Worm (Caenorhabditis elegans) whole organism, L1 larva: ENCODE measurements around the gene cyn-12.

ENCODE experiments used
- C16A3.4 ChIP-seq: fragments of 150-350 bp; optimal IDR thresholded peaks from 2 replicates; lab custom pipeline; 2014; ENCODE audit warnings: missing biosample characterization, missing genetic modification characterization
- C34B4.2 ChIP-seq: sonication (generic microtip); optimal IDR thresholded peaks from 2 replicates; lab custom pipeline; 2017; ENCODE audit warnings: mild to moderate bottlenecking, missing genetic modification characterization, missing compliant biosample characterization
- Y116A8C.19 ChIP-seq: sonication (generic microtip); optimal IDR thresholded peaks from 2 replicates; lab custom pipeline; 2016; ENCODE audit warnings: missing compliant biosample characterization, missing genetic modification characterization, borderline replicate concordance
- alr-1 ChIP-seq: fragments of 200-800 bp; sonication (Bioruptor generic); optimal IDR thresholded peaks from 2 replicates; lab custom pipeline; 2018; ENCODE audit warnings: borderline replicate concordance, mild to moderate bottlenecking, missing genetic modification characterization, missing compliant biosample characterization
- blmp-1 ChIP-seq: fragments of 150-350 bp; optimal IDR thresholded peaks from 2 replicates; lab custom pipeline; 2014; ENCODE audit warnings: missing biosample characterization, missing genetic modification characterization
- ceh-8 ChIP-seq: fragments of 200-800 bp; sonication (Bioruptor generic); optimal IDR thresholded peaks from 2 replicates; lab custom pipeline; 2018; ENCODE audit warnings: mild to moderate bottlenecking, missing genetic modification characterization, moderate library complexity, missing compliant biosample characterization
- ceh-82 ChIP-seq, 3 experiments: fragments of 150-350 bp in 1 of 3; sonication (generic microtip) in 2 of 3; optimal IDR thresholded peaks; 2 replicates each; lab custom pipeline; 2014 to 2017; ENCODE audit warnings: missing biosample characterization in 3 of 3, missing genetic modification characterization in 3 of 3
- ceh-88 ChIP-seq: fragments of 200-800 bp; sonication (Bioruptor generic); IDR thresholded peaks from 2 replicates; pipeline ENCODE4 v1.3.6; 2022; ENCODE audit warnings: missing genetic modification characterization, missing compliant biosample characterization
- ceh-90 ChIP-seq: sonication (generic microtip); optimal IDR thresholded peaks from 2 replicates; lab custom pipeline; 2016; ENCODE audit warnings: missing genetic modification characterization, missing compliant biosample characterization
- ces-1 ChIP-seq: fragments of 150-350 bp; optimal IDR thresholded peaks from 2 replicates; lab custom pipeline; 2014; ENCODE audit warnings: missing biosample characterization, missing genetic modification reagents, missing genetic modification characterization
- dpl-1 ChIP-seq, 3 experiments: fragments of 150-350 bp in 2 of 3; sonication (generic microtip) in 1 of 3; optimal IDR thresholded peaks; 2 replicates each; lab custom pipeline; 2014 to 2017; ENCODE audit warnings: missing biosample characterization in 3 of 3, missing genetic modification characterization in 3 of 3, missing genetic modification reagents in 3 of 3
- efl-1 ChIP-seq, 4 experiments: fragments of 150-350 bp; optimal IDR thresholded peaks in 3 of 4; peaks in 1 of 4; 1 replicate in 1 of 4; 2 replicates in 3 of 4; lab custom pipeline; 2014; ENCODE audit warnings: missing biosample characterization in 2 of 4, missing genetic modification characterization in 2 of 4, missing genetic modification reagents in 2 of 4
- egl-27 ChIP-seq, 2 experiments: fragments of 150-350 bp in 1 of 2; sonication (generic microtip); optimal IDR thresholded peaks; 3 replicates each; lab custom pipeline; 2017 to 2018; ENCODE audit warnings: missing biosample characterization in 2 of 2, missing genetic modification characterization in 2 of 2, missing genetic modification reagents in 2 of 2
- elt-2 ChIP-seq: sonication (generic microtip); optimal IDR thresholded peaks from 2 replicates; lab custom pipeline; 2016; ENCODE audit warnings: missing genetic modification characterization, mild to moderate bottlenecking, inconsistent platforms, missing compliant biosample characterization, missing genetic modification reagents
- fkh-10 ChIP-seq: sonication (generic microtip); optimal IDR thresholded peaks from 2 replicates; lab custom pipeline; 2017; ENCODE audit warnings: missing biosample characterization, missing genetic modification reagents, missing genetic modification characterization
- fkh-8 ChIP-seq: sonication (generic microtip); optimal IDR thresholded peaks from 2 replicates; lab custom pipeline; 2016; ENCODE audit warnings: mild to moderate bottlenecking, missing genetic modification characterization, missing compliant biosample characterization
- fos-1 ChIP-seq: fragments of 150-350 bp; optimal IDR thresholded peaks from 2 replicates; lab custom pipeline; 2014; ENCODE audit warnings: missing biosample characterization, missing genetic modification characterization
- hlh-17 ChIP-seq: fragments of 200-800 bp; sonication (Bioruptor generic); optimal IDR thresholded peaks from 2 replicates; lab custom pipeline; 2018; ENCODE audit warnings: missing genetic modification characterization, mild to moderate bottlenecking, missing compliant biosample characterization, moderate library complexity, borderline replicate concordance
- hlh-4 ChIP-seq: sonication (generic microtip); optimal IDR thresholded peaks from 2 replicates; lab custom pipeline; 2016; ENCODE audit warnings: mild to moderate bottlenecking, missing genetic modification characterization, missing compliant biosample characterization
- irx-1 ChIP-seq: sonication (generic microtip); optimal IDR thresholded peaks from 2 replicates; lab custom pipeline; 2016; ENCODE audit warnings: missing genetic modification characterization, missing compliant biosample characterization
- isw-1 ChIP-seq: fragments of 200-800 bp; sonication (Bioruptor generic); IDR thresholded peaks from 2 replicates; pipeline ENCODE4 v1.3.6; 2022; ENCODE audit warnings: missing genetic modification characterization, missing compliant biosample characterization
- jun-1 ChIP-seq: fragments of 150-350 bp; optimal IDR thresholded peaks from 2 replicates; lab custom pipeline; 2014; ENCODE audit warnings: missing biosample characterization, missing genetic modification reagents, missing genetic modification characterization
- lin-13 ChIP-seq: fragments of 150-350 bp; optimal IDR thresholded peaks from 2 replicates; lab custom pipeline; 2014; ENCODE audit warnings: missing biosample characterization, missing genetic modification reagents, missing genetic modification characterization
- lin-15B ChIP-seq: fragments of 150-350 bp; sonication (generic microtip); optimal IDR thresholded peaks from 3 replicates; lab custom pipeline; 2014; ENCODE audit warnings: missing biosample characterization, missing genetic modification characterization
- lin-35 ChIP-seq, 2 experiments: fragments of 150-350 bp; optimal IDR thresholded peaks; 2 replicates each; lab custom pipeline; 2014; ENCODE audit warnings: missing biosample characterization in 2 of 2, missing genetic modification characterization in 2 of 2, missing genetic modification reagents in 2 of 2
- lin-39 ChIP-seq: fragments of 150-350 bp; optimal IDR thresholded peaks from 2 replicates; lab custom pipeline; 2014; ENCODE audit warnings: missing biosample characterization, missing genetic modification reagents, missing genetic modification characterization
- lir-3 ChIP-seq: sonication (generic microtip); optimal IDR thresholded peaks from 2 replicates; lab custom pipeline; 2016; ENCODE audit warnings: mild to moderate bottlenecking, missing genetic modification characterization, moderate library complexity, missing compliant biosample characterization; ENCODE audit not compliant: poor library complexity
- lsy-2 ChIP-seq, 2 experiments: fragments of 150-350 bp; optimal IDR thresholded peaks; 2 replicates each; lab custom pipeline; 2014; ENCODE audit warnings: missing biosample characterization in 2 of 2, missing genetic modification characterization in 2 of 2
- mab-9 ChIP-seq: fragments of 200-800 bp; sonication (Bioruptor generic); IDR thresholded peaks from 2 replicates; pipeline ENCODE4 v1.3.6; 2022; ENCODE audit warnings: missing genetic modification reagents, missing genetic modification characterization, missing compliant biosample characterization
- mdl-1 ChIP-seq, 2 experiments: fragments of 150-350 bp; optimal IDR thresholded peaks; 2 replicates each; lab custom pipeline; 2014 to 2017; ENCODE audit warnings: missing biosample characterization in 2 of 2, missing genetic modification characterization in 2 of 2, inconsistent platforms in 1 of 2
- mep-1 ChIP-seq: fragments of 150-350 bp; optimal IDR thresholded peaks from 2 replicates; lab custom pipeline; 2014; ENCODE audit warnings: missing biosample characterization, missing genetic modification characterization
- nhr-11 ChIP-seq: fragments of 150-350 bp; optimal IDR thresholded peaks from 2 replicates; lab custom pipeline; 2014; ENCODE audit warnings: missing biosample characterization, missing genetic modification characterization
- nhr-12 ChIP-seq: sonication (generic microtip); optimal IDR thresholded peaks from 2 replicates; lab custom pipeline; 2017; ENCODE audit warnings: missing biosample characterization, missing genetic modification characterization
- nhr-19 ChIP-seq: fragments of 200-800 bp; sonication (Bioruptor generic); conservative IDR thresholded peaks from 2 replicates; pipeline ENCODE4 v1.3.6; 2022; ENCODE audit warnings: missing genetic modification characterization, missing compliant biosample characterization
- nhr-20 ChIP-seq: sonication (generic microtip); optimal IDR thresholded peaks from 2 replicates; lab custom pipeline; 2016; ENCODE audit warnings: mild to moderate bottlenecking, missing genetic modification characterization, missing compliant biosample characterization
- nhr-237 ChIP-seq: fragments of 150-350 bp; optimal IDR thresholded peaks from 2 replicates; lab custom pipeline; 2014; ENCODE audit warnings: missing biosample characterization, missing genetic modification characterization
- nhr-47 ChIP-seq: sonication (generic microtip); optimal IDR thresholded peaks from 2 replicates; lab custom pipeline; 2016; ENCODE audit warnings: mild to moderate bottlenecking, missing genetic modification characterization, moderate library complexity, missing compliant biosample characterization
- nhr-76 ChIP-seq: sonication (generic microtip); optimal IDR thresholded peaks from 2 replicates; lab custom pipeline; 2017; ENCODE audit warnings: missing biosample characterization, missing genetic modification characterization
- nhr-84 ChIP-seq: sonication (generic microtip); optimal IDR thresholded peaks from 2 replicates; lab custom pipeline; 2017; ENCODE audit warnings: missing biosample characterization, missing genetic modification characterization
- nhr-85 ChIP-seq: sonication (generic microtip); peaks from one replicate; lab custom pipeline; 2016; ENCODE audit warnings: missing genetic modification characterization, inconsistent platforms, missing compliant biosample characterization
- nhr-90 ChIP-seq: sonication (generic microtip); optimal IDR thresholded peaks from 2 replicates; lab custom pipeline; 2016; ENCODE audit warnings: mild to moderate bottlenecking, missing genetic modification characterization, missing compliant biosample characterization; ENCODE audit not compliant: poor library complexity
- snpc-4 ChIP-seq: fragments of 150-350 bp; optimal IDR thresholded peaks from 2 replicates; lab custom pipeline; 2014; ENCODE audit warnings: missing biosample characterization, missing genetic modification characterization
- snu-23 ChIP-seq: sonication (generic microtip); optimal IDR thresholded peaks from 2 replicates; lab custom pipeline; 2016; ENCODE audit warnings: missing genetic modification characterization, missing compliant biosample characterization
- sox-4 ChIP-seq: sonication (generic microtip); optimal IDR thresholded peaks from 2 replicates; lab custom pipeline; 2016; ENCODE audit warnings: missing genetic modification characterization, missing compliant biosample characterization
- tbx-2 ChIP-seq: sonication (generic microtip); optimal IDR thresholded peaks from 2 replicates; lab custom pipeline; 2016; ENCODE audit warnings: missing genetic modification characterization, missing compliant biosample characterization
- unc-30 ChIP-seq: sonication (generic microtip); optimal IDR thresholded peaks from 2 replicates; lab custom pipeline; 2017; ENCODE audit warnings: missing biosample characterization, missing genetic modification characterization
- unc-62 ChIP-seq: fragments of 150-350 bp; optimal IDR thresholded peaks from 2 replicates; lab custom pipeline; 2014; ENCODE audit warnings: missing biosample characterization, missing genetic modification reagents, missing genetic modification characterization
- unc-98 ChIP-seq: fragments of 200-800 bp; sonication (Bioruptor generic); IDR thresholded peaks from 2 replicates; pipeline ENCODE4 v1.3.6; 2022; ENCODE audit warnings: missing genetic modification characterization, missing compliant biosample characterization
- vab-15 ChIP-seq: sonication (generic microtip); optimal IDR thresholded peaks from 2 replicates; lab custom pipeline; 2017; ENCODE audit warnings: missing genotype, mild to moderate bottlenecking, missing genetic modification characterization, missing compliant biosample characterization
- xbp-1 ChIP-seq: sonication (generic microtip); optimal IDR thresholded peaks from 2 replicates; lab custom pipeline; 2016; ENCODE audit warnings: missing genetic modification characterization, missing compliant biosample characterization
- zip-4 ChIP-seq: fragments of 200-800 bp; sonication (Bioruptor generic); optimal IDR thresholded peaks from 2 replicates; lab custom pipeline; 2018; ENCODE audit warnings: mild to moderate bottlenecking, missing genetic modification characterization, moderate library complexity, missing compliant biosample characterization

Gene cyn-12

DNA sequence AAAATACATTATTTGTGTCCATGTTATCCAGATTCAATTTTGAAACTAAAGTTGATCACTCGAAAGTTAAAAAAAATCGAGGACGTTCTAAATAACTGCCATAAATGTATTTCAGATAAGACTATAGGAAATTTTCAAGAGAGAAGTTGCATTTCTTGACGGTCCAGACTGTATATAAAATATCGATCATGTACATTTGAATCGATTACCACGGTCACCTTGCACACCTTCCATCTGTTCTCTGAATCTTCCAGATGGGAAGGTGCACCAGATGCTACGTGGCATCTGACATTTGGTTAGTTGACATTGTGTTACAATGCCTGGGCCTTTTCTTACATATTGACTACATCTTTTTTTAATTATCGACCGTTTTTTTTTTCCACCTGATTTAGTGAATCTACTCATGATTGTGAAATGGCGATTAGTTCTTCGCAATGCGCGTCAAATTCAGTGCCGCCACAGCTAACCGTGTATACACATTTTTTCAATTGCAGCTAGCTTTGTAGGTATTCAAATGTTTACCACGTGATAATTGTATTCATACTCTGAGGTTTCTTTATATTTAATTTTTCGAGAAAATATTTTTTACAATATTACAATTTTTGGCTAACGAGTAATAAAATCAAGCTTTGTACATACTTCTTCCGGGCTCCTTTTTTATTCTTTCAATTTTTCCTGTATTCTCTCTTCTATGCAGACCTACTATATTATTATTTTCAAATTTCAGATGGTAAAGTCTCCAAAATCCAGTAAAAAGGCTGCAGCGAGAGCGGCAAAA is 35.2 kb upstream of the cyn-12 start, which contains the start of gene skr-16:
skr-16 (plus strand) TSS at position 728 of the 778 bp plus-strand sequence.
- no peak for TF ChIP-seq xbp-1 (tag; lab: Kevin White, UChicago)
- TF ChIP-seq unc-30 (tag; lab: Kevin White, UChicago): no peak
- no peak for TF ChIP-seq fos-1 (tag; lab: Kevin White, UChicago)
- TF ChIP-seq isw-1 (GFP tag; lab: Robert Waterston, UW): no peak
- no peak for TF ChIP-seq ceh-82 (tag; optimal IDR thresholded peaks at IDR 0.05; lab: Kevin White, UChicago)
- peak; percentile 9 for TF ChIP-seq snpc-4 (tag; lab: Kevin White, UChicago)
- TF ChIP-seq nhr-11 (tag; lab: Kevin White, UChicago): no peak
- no peak for TF ChIP-seq lir-3 (tag; lab: Kevin White, UChicago)
- TF ChIP-seq lsy-2 (tag; optimal IDR thresholded peaks at IDR 0.05; lab: Kevin White, UChicago): peak in 1 of 2 experiments; percentile 20
- TF ChIP-seq nhr-84: no peak
- no peak for TF ChIP-seq alr-1 (tag; lab: Kevin White, UChicago)
- no peak for TF ChIP-seq egl-27 (tag; optimal IDR thresholded peaks at IDR 0.05; lab: Kevin White, UChicago)
- TF ChIP-seq ceh-88 (GFP tag; lab: Robert Waterston, UW): no peak
- TF ChIP-seq C34B4.2 (tag; lab: Kevin White, UChicago): no peak
- no peak for TF ChIP-seq nhr-12
- TF ChIP-seq zip-4 (GFP tag; lab: Kevin White, UChicago): no peak
- peak; percentile 6 for TF ChIP-seq fkh-8 (tag; lab: Kevin White, UChicago)
- TF ChIP-seq nhr-20 (tag; lab: Kevin White, UChicago): no peak
- TF ChIP-seq Y116A8C.19: no peak
- no peak for TF ChIP-seq ces-1 (GFP tag; lab: Kevin White, UChicago)
- no peak for TF ChIP-seq lin-39 (tag; lab: Kevin White, UChicago)
- no peak for TF ChIP-seq nhr-76 (tag; lab: Kevin White, UChicago)
- TF ChIP-seq blmp-1: no peak
- TF ChIP-seq unc-62 (GFP tag; lab: Kevin White, UChicago): no peak
- no peak for TF ChIP-seq ceh-8 (GFP tag; lab: Kevin White, UChicago)
- no peak for TF ChIP-seq ceh-90 (tag; lab: Kevin White, UChicago)
- no peak for TF ChIP-seq irx-1 (tag; lab: Kevin White, UChicago)
- TF ChIP-seq jun-1 (tag; lab: Kevin White, UChicago): no peak
- peak; percentile 7 to 50 for TF ChIP-seq efl-1 (optimal IDR thresholded peaks at IDR 0.05; lab: Kevin White, UChicago)
- TF ChIP-seq efl-1 (GFP tag; optimal IDR thresholded peaks at IDR 0.05 in 1 of 2; lab: Kevin White, UChicago): peak; percentile 64 to 92
- no peak for TF ChIP-seq C16A3.4 (tag; lab: Kevin White, UChicago)
- peak in 1 of 2 experiments; percentile 47 for TF ChIP-seq mdl-1 (tag; optimal IDR thresholded peaks at IDR 0.05; lab: Kevin White, UChicago)
- TF ChIP-seq lin-15B (tag; lab: Kevin White, UChicago): no peak
- no peak for TF ChIP-seq snu-23 (GFP tag; lab: Kevin White, UChicago)
- peak; percentile 55 for TF ChIP-seq nhr-85
- no peak for TF ChIP-seq nhr-19 (GFP tag; lab: Robert Waterston, UW)
- TF ChIP-seq mab-9 (GFP tag; lab: Robert Waterston, UW): no peak
- no peak for TF ChIP-seq elt-2 (tag; lab: Kevin White, UChicago)
- peak; percentile 79 for TF ChIP-seq mep-1 (tag; lab: Kevin White, UChicago)
- TF ChIP-seq vab-15: no peak
- TF ChIP-seq sox-4 (tag; lab: Kevin White, UChicago): no peak
- TF ChIP-seq fkh-10 (GFP tag; lab: Kevin White, UChicago): no peak
- peak; percentile 26 to 70 (median 27) for TF ChIP-seq dpl-1 (GFP tag; optimal IDR thresholded peaks at IDR 0.05; lab: Kevin White, UChicago)
- TF ChIP-seq lin-35 (GFP tag; optimal IDR thresholded peaks at IDR 0.05; lab: Kevin White, UChicago): peak; percentile 22 to 64
- no peak for TF ChIP-seq unc-98 (GFP tag; lab: Robert Waterston, UW)
- TF ChIP-seq lin-13: no peak
- no peak for TF ChIP-seq hlh-4
- peak; percentile 5 for TF ChIP-seq nhr-47 (tag; lab: Kevin White, UChicago)
- TF ChIP-seq tbx-2: no peak
- TF ChIP-seq nhr-90 (tag; lab: Kevin White, UChicago): no peak
- no peak for TF ChIP-seq nhr-237 (tag; lab: Kevin White, UChicago)
- no peak for TF ChIP-seq hlh-17 (GFP tag; lab: Kevin White, UChicago)
